Worm (Caenorhabditis elegans) whole organism, L3 larva: ENCODE results near the gene T18D3.1.

Experiments used
- aly-2 ChIP-seq: fragments of 150-350 bp; optimal IDR thresholded peaks from 2 replicates; lab custom pipeline; 2014; ENCODE audit warnings: missing biosample characterization, missing genetic modification characterization
- ceh-16 ChIP-seq: sonication (generic microtip); optimal IDR thresholded peaks from 2 replicates; lab custom pipeline; 2017; ENCODE audit warnings: missing biosample characterization, missing genetic modification characterization
- elt-1 ChIP-seq: fragments of 150-350 bp; optimal IDR thresholded peaks from 2 replicates; lab custom pipeline; 2014; ENCODE audit warnings: missing biosample characterization, missing genetic modification characterization
- elt-3 ChIP-seq, 3 experiments: fragments of 150-350 bp in 1 of 3; sonication (generic microtip) in 2 of 3; optimal IDR thresholded peaks; 2 replicates in 2 of 3; 4 replicates in 1 of 3; lab custom pipeline; 2014 to 2017; ENCODE audit warnings: missing biosample characterization in 3 of 3, missing genetic modification characterization in 3 of 3
- fos-1 ChIP-seq: fragments of 150-350 bp; optimal IDR thresholded peaks from 2 replicates; lab custom pipeline; 2014; ENCODE audit warnings: missing biosample characterization, missing genetic modification characterization
- jun-1 ChIP-seq: fragments of 150-350 bp; optimal IDR thresholded peaks from 2 replicates; lab custom pipeline; 2014; ENCODE audit warnings: missing biosample characterization, missing genetic modification reagents, missing genetic modification characterization
- nhr-11 ChIP-seq: fragments of 150-350 bp; optimal IDR thresholded peaks from 2 replicates; lab custom pipeline; 2014; ENCODE audit warnings: missing biosample characterization, missing genetic modification characterization
- nhr-43 ChIP-seq: sonication (generic microtip); optimal IDR thresholded peaks from 2 replicates; lab custom pipeline; 2016; ENCODE audit warnings: mild to moderate bottlenecking, missing genetic modification characterization, missing compliant biosample characterization; ENCODE audit not compliant: poor library complexity, severe bottlenecking
- unc-62 ChIP-seq: fragments of 150-350 bp; sonication (generic microtip); optimal IDR thresholded peaks from 4 replicates; lab custom pipeline; 2014; ENCODE audit warnings: missing biosample characterization, missing genetic modification reagents, missing genetic modification characterization
- ztf-11 ChIP-seq: fragments of 150-350 bp; optimal IDR thresholded peaks from 2 replicates; lab custom pipeline; 2014; ENCODE audit warnings: missing biosample characterization, missing genetic modification characterization

DNA sequence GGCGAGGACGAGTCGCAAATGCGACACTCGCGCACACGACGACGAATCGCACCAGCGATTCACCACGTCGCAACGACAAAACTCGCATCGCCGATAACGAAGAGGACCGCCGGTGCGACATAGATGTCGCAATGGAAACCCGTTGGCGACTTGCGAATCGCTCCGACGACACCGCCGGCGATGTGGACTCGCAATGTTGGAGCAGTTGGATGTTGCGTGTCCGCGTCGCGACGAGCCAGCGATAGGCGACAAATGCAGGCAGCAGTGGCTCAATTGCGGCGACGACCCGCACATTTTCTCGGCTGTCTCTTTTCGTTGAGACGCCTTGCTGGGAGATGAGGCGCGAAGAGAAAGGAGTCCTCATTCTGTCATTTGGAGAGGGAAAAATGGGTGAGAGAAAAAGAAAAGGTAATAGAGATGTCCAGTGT, 2.4 kb upstream of the T18D3.1 start:
- no peak for TF ChIP-seq nhr-11 (tag; lab: Kevin White, UChicago)
- no peak for TF ChIP-seq nhr-43
- no peak for TF ChIP-seq fos-1
- TF ChIP-seq ceh-16 (tag; lab: Kevin White, UChicago) = no peak
- no peak for TF ChIP-seq jun-1 (tag; lab: Kevin White, UChicago)
- no peak for TF ChIP-seq ztf-11 (tag; lab: Kevin White, UChicago)
- no peak for TF ChIP-seq elt-3 (tag; optimal IDR thresholded peaks at IDR 0.05; lab: Kevin White, UChicago)
- no peak for TF ChIP-seq unc-62
- TF ChIP-seq elt-1 (tag; lab: Kevin White, UChicago) = no peak
- no peak for TF ChIP-seq aly-2
